Worm (Caenorhabditis elegans) whole organism, mixed stage, embryonic: Measurements from ENCODE around the gene srg-62.

Experiments
- M03D4.4 ChIP-seq: sonication (generic microtip); optimal IDR thresholded peaks from 2 replicates; lab custom pipeline; 2017; ENCODE audit warnings: mild to moderate bottlenecking, missing genetic modification characterization, missing compliant biosample characterization
- bed-3 ChIP-seq: fragments of 200-800 bp; sonication (Bioruptor generic); optimal IDR thresholded peaks from 3 replicates; lab custom pipeline; 2018; ENCODE audit warnings: mild to moderate bottlenecking, missing genetic modification characterization, moderate library complexity, missing compliant biosample characterization
- blmp-1 ChIP-seq: fragments of 150-350 bp; optimal IDR thresholded peaks from 2 replicates; lab custom pipeline; 2014; ENCODE audit warnings: missing biosample characterization, missing genetic modification characterization
- ceh-39 ChIP-seq: fragments of 150-350 bp; optimal IDR thresholded peaks from 2 replicates; lab custom pipeline; 2014; ENCODE audit warnings: missing biosample characterization, missing genetic modification characterization
- ceh-43 ChIP-seq: fragments of 200-800 bp; sonication (Bioruptor generic); optimal IDR thresholded peaks from 2 replicates; lab custom pipeline; 2018; ENCODE audit warnings: mild to moderate bottlenecking, missing genetic modification characterization, moderate library complexity, missing compliant biosample characterization
- ceh-83 ChIP-seq: fragments of 200-800 bp; sonication (Bioruptor generic); optimal IDR thresholded peaks from 2 replicates; lab custom pipeline; 2018; ENCODE audit warnings: mild to moderate bottlenecking, missing genetic modification characterization, missing compliant biosample characterization
- ces-1 ChIP-seq: fragments of 150-350 bp; optimal IDR thresholded peaks from 2 replicates; lab custom pipeline; 2014; ENCODE audit warnings: missing biosample characterization, missing genetic modification reagents, missing genetic modification characterization
- drap-1 ChIP-seq: fragments of 200-800 bp; sonication (Bioruptor generic); optimal IDR thresholded peaks from 3 replicates; lab custom pipeline; 2018; ENCODE audit warnings: mild to moderate bottlenecking, missing genetic modification characterization, missing compliant biosample characterization
- elt-1 ChIP-seq: sonication (generic microtip); optimal IDR thresholded peaks from 2 replicates; lab custom pipeline; 2017; ENCODE audit warnings: missing genetic modification characterization, mild to moderate bottlenecking, missing compliant biosample characterization, antibody characterized with exemption, moderate library complexity, borderline replicate concordance; ENCODE audit not compliant: insufficient read depth
- elt-3 ChIP-seq: fragments of 150-350 bp; optimal IDR thresholded peaks from 2 replicates; lab custom pipeline; 2014; ENCODE audit warnings: missing biosample characterization, missing genetic modification characterization
- flh-1 ChIP-seq: fragments of 200-800 bp; sonication (Bioruptor generic); optimal IDR thresholded peaks from 2 replicates; lab custom pipeline; 2018; ENCODE audit warnings: mild to moderate bottlenecking, missing genetic modification characterization, moderate library complexity, missing compliant biosample characterization
- ham-2 ChIP-seq: fragments of 200-800 bp; sonication (Bioruptor generic); optimal IDR thresholded peaks from 2 replicates; lab custom pipeline; 2018; ENCODE audit warnings: mild to moderate bottlenecking, missing genetic modification characterization, missing compliant biosample characterization
- hlh-1 ChIP-seq: fragments of 150-350 bp; optimal IDR thresholded peaks from 2 replicates; lab custom pipeline; 2014; ENCODE audit warnings: missing biosample characterization, missing genetic modification reagents, missing genetic modification characterization
- lin-13 ChIP-seq: fragments of 150-350 bp; optimal IDR thresholded peaks from 2 replicates; lab custom pipeline; 2014; ENCODE audit warnings: missing biosample characterization, missing genetic modification characterization
- lin-32 ChIP-seq: fragments of 200-800 bp; sonication (Bioruptor generic); optimal IDR thresholded peaks from 2 replicates; lab custom pipeline; 2018; ENCODE audit warnings: mild to moderate bottlenecking, missing genetic modification characterization, missing compliant biosample characterization
- lsy-2 ChIP-seq: fragments of 150-350 bp; optimal IDR thresholded peaks from 2 replicates; lab custom pipeline; 2014; ENCODE audit warnings: missing biosample characterization, missing genetic modification characterization
- mab-5 ChIP-seq: fragments of 150-350 bp; optimal IDR thresholded peaks from 2 replicates; lab custom pipeline; 2014; ENCODE audit warnings: missing biosample characterization, missing genetic modification characterization
- mep-1 ChIP-seq: fragments of 150-350 bp; optimal IDR thresholded peaks from 2 replicates; lab custom pipeline; 2017; ENCODE audit warnings: missing biosample characterization, missing genetic modification reagents, missing genetic modification characterization, inconsistent platforms
- nhr-2 ChIP-seq: fragments of 150-350 bp; optimal IDR thresholded peaks from 2 replicates; lab custom pipeline; 2014; ENCODE audit warnings: missing biosample characterization, missing genetic modification characterization
- nhr-237 ChIP-seq: fragments of 150-350 bp; optimal IDR thresholded peaks from 2 replicates; lab custom pipeline; 2014; ENCODE audit warnings: missing biosample characterization, missing genetic modification characterization
- nhr-28 ChIP-seq: fragments of 150-350 bp; optimal IDR thresholded peaks from 2 replicates; lab custom pipeline; 2014; ENCODE audit warnings: missing biosample characterization, missing genetic modification characterization
- nhr-76 ChIP-seq: sonication (generic microtip); optimal IDR thresholded peaks from 2 replicates; lab custom pipeline; 2017; ENCODE audit warnings: missing biosample characterization, missing genetic modification characterization
- pha-4 ChIP-seq: fragments of 150-350 bp; optimal IDR thresholded peaks from 2 replicates; lab custom pipeline; 2018; ENCODE audit warnings: missing biosample characterization, missing genetic modification reagents, missing genetic modification characterization
- sem-2 ChIP-seq: fragments of 200-800 bp; sonication (Bioruptor generic); optimal IDR thresholded peaks from 2 replicates; lab custom pipeline; 2018; ENCODE audit warnings: mild to moderate bottlenecking, missing genetic modification characterization, missing compliant biosample characterization
- snpc-4 ChIP-seq: fragments of 150-350 bp; optimal IDR thresholded peaks from 2 replicates; lab custom pipeline; 2014; ENCODE audit warnings: missing biosample characterization, missing genetic modification characterization
- sptf-1 ChIP-seq: sonication (generic microtip); optimal IDR thresholded peaks from 2 replicates; lab custom pipeline; 2017; ENCODE audit warnings: mild to moderate bottlenecking, missing genetic modification characterization, moderate library complexity, missing compliant biosample characterization
- tbx-8 ChIP-seq: fragments of 200-800 bp; sonication (Bioruptor generic); optimal IDR thresholded peaks from 2 replicates; lab custom pipeline; 2018; ENCODE audit warnings: mild to moderate bottlenecking, missing genetic modification characterization, moderate library complexity, missing compliant biosample characterization
- unc-120 ChIP-seq: sonication (generic microtip); optimal IDR thresholded peaks from 2 replicates; lab custom pipeline; 2017; ENCODE audit warnings: missing genetic modification characterization, missing compliant biosample characterization; ENCODE audit not compliant: poor library complexity, severe bottlenecking
- unc-39 ChIP-seq: fragments of 150-350 bp; optimal IDR thresholded peaks from 2 replicates; lab custom pipeline; 2014; ENCODE audit warnings: missing biosample characterization, missing genetic modification characterization
- zip-8 ChIP-seq: fragments of 150-350 bp; optimal IDR thresholded peaks from 2 replicates; lab custom pipeline; 2014; ENCODE audit warnings: missing biosample characterization, missing genetic modification characterization
- ztf-11 ChIP-seq: fragments of 150-350 bp; optimal IDR thresholded peaks from 2 replicates; lab custom pipeline; 2014; ENCODE audit warnings: missing biosample characterization, missing genetic modification characterization

The srg-62 gene

ce11 chrV:2722555-2722954 lies 19.6 kb downstream of the srg-62 start, which contains the start of gene srg-60:
Gene srg-60 (minus strand): TSS chrV:2722655.
- TF ChIP-seq unc-39: no peak
- TF ChIP-seq bed-3 (GFP tag; lab: Kevin White, UChicago): no peak
- no peak for TF ChIP-seq unc-120
- no peak for TF ChIP-seq sem-2 (GFP tag; lab: Kevin White, UChicago)
- TF ChIP-seq mab-5: no peak
- TF ChIP-seq nhr-2 (tag; lab: Kevin White, UChicago): no peak
- no peak for TF ChIP-seq pha-4 (tag; lab: Kevin White, UChicago)
- TF ChIP-seq nhr-76 (tag; lab: Kevin White, UChicago): no peak
- TF ChIP-seq flh-1 (GFP tag; lab: Kevin White, UChicago): no peak
- TF ChIP-seq ztf-11 (tag; lab: Kevin White, UChicago): no peak
- no peak for TF ChIP-seq mep-1 (tag; lab: Kevin White, UChicago)
- no peak for TF ChIP-seq ceh-83 (GFP tag; lab: Kevin White, UChicago)
- no peak for TF ChIP-seq elt-3 (tag; lab: Kevin White, UChicago)
- no peak for TF ChIP-seq ces-1 (GFP tag; lab: Kevin White, UChicago)
- TF ChIP-seq sptf-1 (tag; lab: Kevin White, UChicago): no peak
- no peak for TF ChIP-seq zip-8 (tag; lab: Kevin White, UChicago)
- TF ChIP-seq drap-1 (GFP tag; lab: Kevin White, UChicago): no peak
- TF ChIP-seq, all 35 proteins: peak for 0

- TF ChIP-seq mab-5 (no peak), drap-1 (GFP tag; lab: Kevin White, UChicago) (no peak), ces-1 (GFP tag; lab: Kevin White, UChicago) (no peak), elt-1 (tag; lab: Kevin White, UChicago) (no peak), nhr-237 (tag; lab: Kevin White, UChicago) (no peak), ceh-83 (GFP tag; lab: Kevin White, UChicago) (no peak), unc-39 (no peak), nhr-28 (tag; lab: Kevin White, UChicago) (no peak), sem-2 (GFP tag; lab: Kevin White, UChicago) (no peak), nhr-76 (tag; lab: Kevin White, UChicago) (no peak), M03D4.4 (tag; lab: Kevin White, UChicago) (no peak), flh-1 (GFP tag; lab: Kevin White, UChicago) (no peak), tbx-8 (no peak)
These were observed 21.4 kb downstream of the srg-62 start, which contains the start of gene srt-27 for ce11 chrV:2720763-2721162. Gene srt-27 (minus strand): TSS chrV:2720863.

ce11 chrV:2718688-2719185 lies 23.5 kb downstream of the srg-62 start, which contains the start of gene srt-29:
Gene srt-29 (minus strand): TSS chrV:2719135.
- TF ChIP-seq nhr-237 (tag; lab: Kevin White, UChicago) (no peak), nhr-76 (tag; lab: Kevin White, UChicago) (no peak), snpc-4 (tag; lab: Kevin White, UChicago) (no peak), lsy-2 (tag; lab: Kevin White, UChicago) (no peak), unc-39 (no peak), ceh-39 (tag; lab: Kevin White, UChicago) (no peak), ceh-43 (GFP tag; lab: Kevin White, UChicago) (no peak), sptf-1 (tag; lab: Kevin White, UChicago) (no peak), nhr-2 (tag; lab: Kevin White, UChicago) (no peak)

ce11 chrV:2716933-2717332 lies 25.3 kb downstream of the srg-62 start:
- no peak for TF ChIP-seq snpc-4 (tag; lab: Kevin White, UChicago)
- no peak for TF ChIP-seq elt-1 (tag; lab: Kevin White, UChicago)
- TF ChIP-seq mab-5: no peak
- no peak for TF ChIP-seq M03D4.4 (tag; lab: Kevin White, UChicago)
- TF ChIP-seq zip-8 (tag; lab: Kevin White, UChicago): no peak
- TF ChIP-seq blmp-1: no peak
- no peak for TF ChIP-seq flh-1 (GFP tag; lab: Kevin White, UChicago)
- no peak for TF ChIP-seq ham-2
- TF ChIP-seq ceh-43 (GFP tag; lab: Kevin White, UChicago): no peak
- TF ChIP-seq lin-13 (tag; lab: Kevin White, UChicago): no peak
- TF ChIP-seq lin-32 (GFP tag; lab: Kevin White, UChicago): no peak
- TF ChIP-seq hlh-1: no peak
